Worm (Caenorhabditis elegans) whole organism, L2 larva: ENCODE data around the gene gst-32.

Source experiments
- C34F6.9 ChIP-seq: fragments of 150-350 bp; optimal IDR thresholded peaks from 2 replicates; lab custom pipeline; 2014; ENCODE audit warnings: missing biosample characterization, missing genetic modification characterization
- F13H6.1 ChIP-seq: sonication (generic microtip); optimal IDR thresholded peaks from 2 replicates; lab custom pipeline; 2016; ENCODE audit warnings: missing genetic modification characterization, missing compliant biosample characterization
- R02D3.7 ChIP-seq: fragments of 150-350 bp; optimal IDR thresholded peaks from 2 replicates; lab custom pipeline; 2014; ENCODE audit warnings: missing biosample characterization, missing genetic modification characterization
- Y55F3AM.14 ChIP-seq: fragments of 200-800 bp; sonication (Bioruptor generic); optimal IDR thresholded peaks from 2 replicates; lab custom pipeline; 2018; ENCODE audit warnings: mild to moderate bottlenecking, missing genetic modification characterization, missing compliant biosample characterization
- alr-1 ChIP-seq: fragments of 150-350 bp; optimal IDR thresholded peaks from 2 replicates; lab custom pipeline; 2014; ENCODE audit warnings: missing biosample characterization, missing genetic modification characterization
- ama-1 ChIP-seq: fragments of 150-350 bp; optimal IDR thresholded peaks from 2 replicates; lab custom pipeline; 2018; ENCODE audit warnings: inconsistent platforms
- ceh-16 ChIP-seq: fragments of 150-350 bp; optimal IDR thresholded peaks from 2 replicates; lab custom pipeline; 2014; ENCODE audit warnings: missing biosample characterization, missing genetic modification characterization
- ceh-82 ChIP-seq: fragments of 150-350 bp; optimal IDR thresholded peaks from 2 replicates; lab custom pipeline; 2014; ENCODE audit warnings: missing biosample characterization, missing genetic modification characterization
- crh-2 ChIP-seq: sonication (generic microtip); optimal IDR thresholded peaks from 2 replicates; lab custom pipeline; 2017; ENCODE audit warnings: missing biosample characterization, missing genetic modification characterization
- dmd-4 ChIP-seq: sonication (generic microtip); optimal IDR thresholded peaks from 2 replicates; lab custom pipeline; 2017; ENCODE audit warnings: missing biosample characterization, missing genetic modification characterization
- elt-1 ChIP-seq: fragments of 150-350 bp; optimal IDR thresholded peaks from 2 replicates; lab custom pipeline; 2014; ENCODE audit warnings: missing biosample characterization, missing genetic modification characterization
- fos-1 ChIP-seq: fragments of 150-350 bp; optimal IDR thresholded peaks from 2 replicates; lab custom pipeline; 2014; ENCODE audit warnings: missing biosample characterization, missing genetic modification characterization
- gmeb-1 ChIP-seq: fragments of 150-350 bp; optimal IDR thresholded peaks from 2 replicates; lab custom pipeline; 2014; ENCODE audit warnings: missing biosample characterization, missing genetic modification characterization
- lin-11 ChIP-seq: fragments of 150-350 bp; sonication (generic microtip); optimal IDR thresholded peaks from 2 replicates; lab custom pipeline; 2014; ENCODE audit warnings: missing biosample characterization, missing genetic modification characterization, inconsistent platforms, mixed read lengths
- lin-39 ChIP-seq: fragments of 150-350 bp; optimal IDR thresholded peaks from 2 replicates; lab custom pipeline; 2014; ENCODE audit warnings: missing biosample characterization, missing genetic modification reagents, missing genetic modification characterization
- lsy-2 ChIP-seq, 2 experiments: fragments of 150-350 bp in 1 of 2; sonication (generic microtip) in 1 of 2; optimal IDR thresholded peaks; 2 replicates each; lab custom pipeline; 2014 to 2017; ENCODE audit warnings: missing biosample characterization in 2 of 2, missing genetic modification characterization in 2 of 2
- mab-5 ChIP-seq: fragments of 150-350 bp; optimal IDR thresholded peaks from 2 replicates; lab custom pipeline; 2014; ENCODE audit warnings: missing biosample characterization, missing genetic modification characterization
- nhr-11 ChIP-seq: fragments of 150-350 bp; optimal IDR thresholded peaks from 2 replicates; lab custom pipeline; 2014; ENCODE audit warnings: missing biosample characterization, missing genetic modification characterization
- nhr-12 ChIP-seq: fragments of 150-350 bp; optimal IDR thresholded peaks from 2 replicates; lab custom pipeline; 2014; ENCODE audit warnings: missing biosample characterization, missing genetic modification characterization
- nhr-129 ChIP-seq: fragments of 150-350 bp; optimal IDR thresholded peaks from 2 replicates; lab custom pipeline; 2014; ENCODE audit warnings: missing biosample characterization, missing genetic modification characterization
- nhr-21 ChIP-seq: fragments of 150-350 bp; optimal IDR thresholded peaks from 2 replicates; lab custom pipeline; 2014; ENCODE audit warnings: missing biosample characterization, missing genetic modification characterization
- nhr-23 ChIP-seq: fragments of 150-350 bp; optimal IDR thresholded peaks from 2 replicates; lab custom pipeline; 2014; ENCODE audit warnings: missing biosample characterization, missing genetic modification reagents, missing genetic modification characterization
- nhr-237 ChIP-seq: fragments of 150-350 bp; optimal IDR thresholded peaks from 2 replicates; lab custom pipeline; 2014; ENCODE audit warnings: missing biosample characterization, missing genetic modification characterization
- nhr-77 ChIP-seq: fragments of 150-350 bp; optimal IDR thresholded peaks from 2 replicates; lab custom pipeline; 2014; ENCODE audit warnings: missing biosample characterization, missing genetic modification characterization
- sem-4 ChIP-seq: fragments of 150-350 bp; optimal IDR thresholded peaks from 2 replicates; lab custom pipeline; 2014; ENCODE audit warnings: missing biosample characterization, missing genetic modification reagents, missing genetic modification characterization
- skn-1 ChIP-seq: sonication (generic microtip); optimal IDR thresholded peaks from 2 replicates; lab custom pipeline; 2017; ENCODE audit warnings: missing biosample characterization, missing genetic modification characterization
- sma-9 ChIP-seq, 2 experiments: fragments of 150-350 bp in 1 of 2; sonication (generic microtip) in 1 of 2; optimal IDR thresholded peaks; 2 replicates each; lab custom pipeline; 2014 to 2016; ENCODE audit warnings: missing genetic modification characterization in 2 of 2, mild to moderate bottlenecking in 1 of 2, missing biosample characterization in 1 of 2, missing compliant biosample characterization in 1 of 2, missing genetic modification reagents in 1 of 2, moderate library complexity in 1 of 2
- unc-39 ChIP-seq: fragments of 150-350 bp; optimal IDR thresholded peaks from 2 replicates; lab custom pipeline; 2014; ENCODE audit warnings: missing biosample characterization, missing genetic modification characterization
- unc-55 ChIP-seq: fragments of 150-350 bp; sonication (generic microtip); optimal IDR thresholded peaks from 3 replicates; lab custom pipeline; 2014; ENCODE audit warnings: missing biosample characterization, missing genetic modification reagents, missing genetic modification characterization
- unc-62 ChIP-seq: fragments of 150-350 bp; optimal IDR thresholded peaks from 2 replicates; lab custom pipeline; 2014; ENCODE audit warnings: missing biosample characterization, missing genetic modification reagents, missing genetic modification characterization
- zag-1 ChIP-seq: fragments of 150-350 bp; optimal IDR thresholded peaks from 2 replicates; lab custom pipeline; 2014; ENCODE audit warnings: missing biosample characterization, missing genetic modification characterization
- ztf-11 ChIP-seq: sonication (generic microtip); optimal IDR thresholded peaks from 2 replicates; lab custom pipeline; 2017; ENCODE audit warnings: missing biosample characterization, missing genetic modification characterization
- ztf-4 ChIP-seq: fragments of 150-350 bp; optimal IDR thresholded peaks from 2 replicates; lab custom pipeline; 2014; ENCODE audit warnings: missing biosample characterization, missing genetic modification characterization

gst-32 gene

ce11 chrII:15190971-15191370 is 12.6 kb upstream of the gst-32 start:
- TF ChIP-seq fos-1 (tag; lab: Kevin White, UChicago), result peak; percentile 7
- no peak for TF ChIP-seq ceh-16 (tag; lab: Kevin White, UChicago)
- TF ChIP-seq, all 48 proteins: peak for 1

DNA sequence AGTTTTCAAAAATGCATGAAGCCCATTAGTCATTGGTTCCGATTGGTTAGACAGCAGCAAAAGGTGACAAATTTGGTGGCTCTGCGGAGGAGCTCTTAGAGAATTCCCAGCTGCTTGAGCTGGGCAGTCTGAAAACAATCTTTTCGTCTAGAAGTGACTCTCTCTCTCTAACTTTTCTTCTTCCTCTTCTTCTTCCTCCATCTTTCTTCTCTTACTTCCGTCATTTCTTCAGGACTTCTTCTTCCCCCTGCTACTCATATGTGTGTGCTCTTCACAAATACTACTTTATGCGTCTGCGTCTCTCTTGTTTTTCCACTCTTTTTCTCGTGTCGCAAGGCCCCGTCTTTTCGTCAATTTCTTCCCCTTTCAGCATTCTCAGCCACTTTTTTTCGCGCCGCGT is 11.6 kb upstream of the gst-32 start:
- TF ChIP-seq nhr-129 (peak; percentile 45), lsy-2 (tag; optimal IDR thresholded peaks at IDR 0.05; lab: Kevin White, UChicago) (peak in 1 of 2 experiments; percentile 25), Y55F3AM.14 (GFP tag; lab: Kevin White, UChicago) (no peak), unc-55 (GFP tag; lab: Kevin White, UChicago) (peak; percentile 70), ceh-82 (tag; lab: Kevin White, UChicago) (no peak), nhr-11 (tag; lab: Kevin White, UChicago) (no peak), unc-39 (tag; lab: Kevin White, UChicago) (no peak), sma-9 (GFP tag; optimal IDR thresholded peaks at IDR 0.05; lab: Kevin White, UChicago) (peak; percentile 45), sma-9 (tag; optimal IDR thresholded peaks at IDR 0.05; lab: Kevin White, UChicago) (no peak), C34F6.9 (tag; lab: Kevin White, UChicago) (peak; percentile 76), crh-2 (tag; lab: Kevin White, UChicago) (no peak), sem-4 (tag; lab: Kevin White, UChicago) (no peak), F13H6.1 (tag; lab: Kevin White, UChicago) (no peak), alr-1 (tag; lab: Kevin White, UChicago) (no peak)

DNA sequence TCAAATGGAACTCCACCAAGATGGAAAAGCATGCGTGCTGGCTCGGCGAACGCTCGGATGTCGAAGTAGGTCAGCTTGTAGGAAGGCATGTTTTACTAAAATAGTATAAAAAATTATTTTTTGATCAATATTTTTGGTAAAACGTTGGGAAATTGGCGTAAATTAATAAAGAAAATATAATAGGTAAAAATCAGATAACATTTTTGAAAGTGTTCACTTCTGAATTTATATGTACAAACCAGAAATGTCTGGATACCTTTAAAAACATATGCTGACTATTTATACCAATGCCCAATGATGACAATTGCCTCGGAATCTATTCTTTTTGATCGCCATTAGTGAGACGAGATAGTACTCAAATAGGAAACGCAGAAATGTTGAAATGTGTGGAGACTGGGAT is 6.9 kb upstream of the gst-32 start, which contains the start of gene gst-35:
Gene gst-35, minus strand, starts transcription at position 101 of the 400 bp plus-strand sequence.
- TF ChIP-seq Y55F3AM.14 (GFP tag; lab: Kevin White, UChicago) (no peak), nhr-21 (tag; lab: Kevin White, UChicago) (no peak), elt-1 (no peak), gmeb-1 (tag; lab: Kevin White, UChicago) (no peak), mab-5 (tag; lab: Kevin White, UChicago) (no peak), lin-39 (tag; lab: Kevin White, UChicago) (no peak), ceh-82 (tag; lab: Kevin White, UChicago) (no peak), lin-11 (tag; lab: Kevin White, UChicago) (no peak), sem-4 (tag; lab: Kevin White, UChicago) (no peak), nhr-23 (no peak), unc-62 (GFP tag; lab: Kevin White, UChicago) (no peak), R02D3.7 (tag; lab: Kevin White, UChicago) (no peak), fos-1 (tag; lab: Kevin White, UChicago) (no peak), dmd-4 (no peak), C34F6.9 (tag; lab: Kevin White, UChicago) (no peak), ama-1 (lab: Kevin White, UChicago) (no peak)

- no peak for TF ChIP-seq ztf-4 (tag; lab: Kevin White, UChicago)
- no peak for TF ChIP-seq ztf-11 (tag; lab: Kevin White, UChicago)
- no peak for TF ChIP-seq nhr-12 (tag; lab: Kevin White, UChicago)
- TF ChIP-seq crh-2 (tag; lab: Kevin White, UChicago), result no peak
Observed at ce11 chrII:15183139-15183538, 4.7 kb upstream of the gst-32 start, which contains the start of gene gst-34. TSS of gene gst-34 (minus strand) at chrII:15183239.

DNA sequence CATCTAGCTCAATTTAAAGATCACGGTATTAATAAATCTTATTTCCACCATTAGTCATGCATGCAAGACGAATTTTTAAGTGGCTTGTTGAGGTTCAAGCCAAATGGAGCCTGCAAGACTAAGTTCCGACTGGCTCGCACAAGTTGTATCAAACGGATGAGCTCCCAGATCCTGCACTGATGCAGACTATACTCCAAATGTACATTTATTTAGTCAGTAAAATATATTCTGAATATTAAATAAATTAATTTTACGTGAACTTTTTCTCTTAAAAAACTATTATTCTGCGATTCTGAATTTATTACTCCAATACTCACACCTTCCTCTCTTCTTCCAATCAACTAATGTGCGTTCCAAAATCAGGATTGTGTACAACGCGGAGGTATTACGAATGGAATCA is 2.8 kb downstream of the gst-32 start, which contains the start of gene Y53F4B.36:
Gene Y53F4B.36, plus strand, starts transcription at position 301 of the 400 bp plus-strand sequence.
- no peak for TF ChIP-seq C34F6.9 (tag; lab: Kevin White, UChicago)
- TF ChIP-seq nhr-77 (tag; lab: Kevin White, UChicago), result no peak
- TF ChIP-seq nhr-129, result no peak
- no peak for TF ChIP-seq sma-9 (GFP tag; optimal IDR thresholded peaks at IDR 0.05; lab: Kevin White, UChicago)
- no peak for TF ChIP-seq sma-9 (tag; optimal IDR thresholded peaks at IDR 0.05; lab: Kevin White, UChicago)
- no peak for TF ChIP-seq ztf-11 (tag; lab: Kevin White, UChicago)
- TF ChIP-seq unc-39 (tag; lab: Kevin White, UChicago), result no peak
- TF ChIP-seq nhr-21 (tag; lab: Kevin White, UChicago), result no peak
- no peak for TF ChIP-seq zag-1
- TF ChIP-seq Y55F3AM.14 (GFP tag; lab: Kevin White, UChicago), result no peak
- TF ChIP-seq skn-1 (tag; lab: Kevin White, UChicago), result no peak
- TF ChIP-seq nhr-237, result no peak
